Fruit fly (Drosophila melanogaster): ENCODE measurements around the gene Ube4A.

Ube4A gene

dm6 chr2L:6612477-6613004 lies 45.8 kb upstream of the Ube4A start (continued):
- TF ChIP-seq CG17912 (GFP tag; optimal IDR thresholded peaks at IDR 0.05) (peak; percentile 100), CG34376 (GFP tag; optimal IDR thresholded peaks at IDR 0.05) (peak; percentile 100), tll (GFP tag; optimal IDR thresholded peaks at IDR 0.05) (peak in 1 of 2 experiments; percentile 93), Dp (GFP tag; optimal IDR thresholded peaks at IDR 0.05) (peak; percentile 64), CG12659 (GFP tag; optimal IDR thresholded peaks at IDR 0.05) (peak; percentile 100), CG32772 (GFP tag; IDR thresholded peaks at IDR 0.05) (peak; percentile 100), kay (GFP tag; optimal IDR thresholded peaks at IDR 0.05) (peak; percentile 100), CG33213 (GFP tag; optimal IDR thresholded peaks at IDR 0.05) (peak; percentile 100), bsh (GFP tag; optimal IDR thresholded peaks at IDR 0.05) (peak; percentile 100), gro (GFP tag; optimal IDR thresholded peaks at IDR 0.05) (peak; percentile 100), h (optimal IDR thresholded peaks at IDR 0.05) (no peak), pros (GFP tag; optimal IDR thresholded peaks at IDR 0.05) (peak; percentile 95), az2 (GFP tag; optimal IDR thresholded peaks at IDR 0.05) (peak; percentile 100), dmrt11E (tag; optimal IDR thresholded peaks at IDR 0.05) (peak; percentile 100), CG2116 (GFP tag; optimal IDR thresholded peaks at IDR 0.05) (peak; percentile 96), MTF-1 (GFP tag; optimal IDR thresholded peaks at IDR 0.05; ENCODE audit: borderline replicate concordance) (peak; percentile 100), Dfd (GFP tag; optimal IDR thresholded peaks at IDR 0.05) (peak in 1 of 2 experiments; percentile 96), zfh2 (GFP tag; optimal IDR thresholded peaks at IDR 0.05) (peak; percentile 100), H2.0 (GFP tag; IDR thresholded peaks at IDR 0.05) (peak; percentile 100), NK7.1 (GFP tag; optimal IDR thresholded peaks at IDR 0.05) (peak; percentile 100), CG16815 (GFP tag; optimal IDR thresholded peaks at IDR 0.05) (peak; percentile 100), Nf-YB (GFP tag; optimal IDR thresholded peaks at IDR 0.05) (peak; percentile 94), HLH3B (GFP tag; IDR thresholded peaks at IDR 0.05) (peak; percentile 100), org-1 (GFP tag; optimal IDR thresholded peaks at IDR 0.05) (peak; percentile 100), Mad (GFP tag; optimal IDR thresholded peaks at IDR 0.05) (peak; percentile 100), CG7839 (tag; optimal IDR thresholded peaks at IDR 0.05) (peak; percentile 100), pho (GFP tag; optimal IDR thresholded peaks at IDR 0.05) (peak; percentile 100), CG18476 (GFP tag; optimal IDR thresholded peaks at IDR 0.05) (peak; percentile 100), kni (GFP tag; optimal IDR thresholded peaks at IDR 0.05) (peak; percentile 100), wek (GFP tag; optimal IDR thresholded peaks at IDR 0.05) (peak; percentile 99), CG4854 (GFP tag; optimal IDR thresholded peaks at IDR 0.05) (peak; percentile 100), dm (GFP tag; optimal IDR thresholded peaks at IDR 0.05) (peak; percentile 100), NC2α (GFP tag; optimal IDR thresholded peaks at IDR 0.05) (peak; percentile 100), CG5180 (GFP tag; optimal IDR thresholded peaks at IDR 0.05) (peak; percentile 96), CG17612 (GFP tag; IDR thresholded peaks at IDR 0.05) (peak; percentile 100), CG13287 (GFP tag; IDR thresholded peaks at IDR 0.05; ENCODE audit: partially characterized antibody) (peak; percentile 55; the same call in 1 of the 2 replicates), CG3163 (GFP tag; optimal IDR thresholded peaks at IDR 0.05) (peak; percentile 98), HLH4C (GFP tag; IDR thresholded peaks at IDR 0.05; ENCODE audit: partially characterized antibody) (no peak; the same call in 2 of the 3 replicates), sima (GFP tag; optimal IDR thresholded peaks at IDR 0.05) (peak; percentile 100), pita (GFP tag; optimal IDR thresholded peaks at IDR 0.05) (peak; percentile 20), nerfin-2 (GFP tag; IDR thresholded peaks at IDR 0.05; ENCODE audit: partially characterized antibody) (no peak), CG1024 (GFP tag; IDR thresholded peaks at IDR 0.05) (peak; percentile 99), abd-A (tag; optimal IDR thresholded peaks at IDR 0.05) (peak; percentile 100), CG33557 (GFP tag; optimal IDR thresholded peaks at IDR 0.05) (peak; percentile 100), H15 (GFP tag; IDR thresholded peaks at IDR 0.05) (peak; percentile 100), schlank (tag; optimal IDR thresholded peaks at IDR 0.05) (peak; percentile 100), CG17568 (GFP tag; optimal IDR thresholded peaks at IDR 0.05) (peak; percentile 100), stwl (tag; optimal IDR thresholded peaks at IDR 0.05) (peak; percentile 96), sens-2 (GFP tag; IDR thresholded peaks at IDR 0.05) (peak; percentile 100)
